Worm (Caenorhabditis elegans): ENCODE data around the gene msp-33.
"Not testable (repeated sequence)": the region's sequence is repeated elsewhere in the genome, so short reads cannot be mapped to it uniquely, and the experiment has no call there.

- 0 out of 2 replicates have a peak, but pooled peaks have one; percentile 24 for TF ChIP-seq sea-1 (GFP tag; conservative IDR thresholded peaks at IDR 0.05)
- TF ChIP-seq ama-1 (optimal IDR thresholded peaks at IDR 0.05); tra-4 (tag; optimal IDR thresholded peaks at IDR 0.05); ceh-36 (tag; optimal IDR thresholded peaks at IDR 0.05); tbx-37 (GFP tag; conservative IDR thresholded peaks at IDR 0.05); flt-1 (GFP tag; IDR thresholded peaks at IDR 0.05); hmg-4 (GFP tag; optimal IDR thresholded peaks at IDR 0.05); hnd-1 (tag; optimal IDR thresholded peaks at IDR 0.05); B0310.2 (tag; optimal IDR thresholded peaks at IDR 0.05); aly-1 (tag; optimal IDR thresholded peaks at IDR 0.05); pes-1 (GFP tag; IDR thresholded peaks at IDR 0.05); ceh-13 (GFP tag; optimal IDR thresholded peaks at IDR 0.05); ets-7 (tag; optimal IDR thresholded peaks at IDR 0.05): not testable (repeated sequence)
Observed at ce11 chrII:4872359-4872758, 20.1 kb downstream of the msp-33 start.

Measured in whole organism, early embryonic.